Fruit fly (Drosophila melanogaster) S2 (cell line): ENCODE data around the gene Drsl4.

Source experiments
- CG8478 ChIP-seq: fragments of >200 bp; optimal IDR thresholded peaks from 2 replicates; lab custom pipeline; 2018
- CTCF ChIP-seq, 2 experiments: fragments of >200 bp; optimal IDR thresholded peaks; 2 replicates each; lab custom pipeline; 2018

DNA sequence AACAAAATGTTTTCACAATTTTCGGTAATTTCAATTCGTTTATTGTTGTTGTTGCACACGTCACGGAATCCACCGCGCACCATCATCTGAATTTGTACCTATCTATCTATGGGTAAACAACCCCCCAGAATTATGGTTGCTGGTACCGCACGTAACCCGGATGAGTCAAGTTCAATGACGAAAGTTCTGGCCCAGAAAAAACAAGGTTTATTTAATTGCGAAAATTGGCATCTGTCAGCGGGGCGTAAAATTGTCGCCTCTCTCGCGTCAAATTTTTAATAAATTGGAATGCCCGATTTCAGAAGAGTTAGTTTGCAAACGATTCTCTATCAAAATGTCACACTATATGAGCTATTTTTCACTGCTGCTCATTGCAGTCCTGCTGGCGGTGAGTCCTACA lies 47.3 kb upstream of the Drsl4 start, which contains the start of gene CG34265:
- TF ChIP-seq CTCF (optimal IDR thresholded peaks at IDR 0.05; lab: Kevin White, UChicago): no peak
- TF ChIP-seq CG8478 (lab: Kevin White, UChicago): no peak
